Fruit fly (Drosophila melanogaster) whole organism, adult: ENCODE data around the gene CG17121.

Experiments used
- CG33017 ChIP-seq: fragments of 200-800 bp; sonication (Bioruptor generic); optimal IDR thresholded peaks from 2 replicates; lab custom pipeline; 2018; ENCODE audit warnings: missing biosample characterization, mild to moderate bottlenecking, missing genetic modification characterization, moderate library complexity
- CG5204 ChIP-seq: fragments of 200-800 bp; sonication (Bioruptor generic); optimal IDR thresholded peaks from 2 replicates; lab custom pipeline; 2016; ENCODE audit warnings: missing biosample characterization, missing genetic modification characterization
- CG7101 ChIP-seq: fragments of 200-800 bp; sonication (Bioruptor generic); optimal IDR thresholded peaks from 2 replicates; lab custom pipeline; 2018; ENCODE audit warnings: missing biosample characterization, mild to moderate bottlenecking, missing genetic modification characterization, moderate library complexity
- Clk ChIP-seq: fragments of 200-800 bp; sonication (Bioruptor generic); optimal IDR thresholded peaks from 2 replicates; lab custom pipeline; 2017; ENCODE audit warnings: missing biosample characterization, missing genetic modification characterization
- Mnt ChIP-seq: fragments of 200-800 bp; sonication (Bioruptor generic); optimal IDR thresholded peaks from 2 replicates; lab custom pipeline; 2016; ENCODE audit warnings: missing biosample characterization, mild to moderate bottlenecking, missing genetic modification characterization
- bab1 ChIP-seq: fragments of 200-800 bp; sonication (Bioruptor generic); optimal IDR thresholded peaks from 3 replicates; lab custom pipeline; 2019; ENCODE audit warnings: missing biosample characterization, mild to moderate bottlenecking, missing genetic modification characterization, moderate library complexity
- cic ChIP-seq: fragments of 200-800 bp; sonication (Bioruptor generic); optimal IDR thresholded peaks from 2 replicates; lab custom pipeline; 2017; ENCODE audit warnings: missing biosample characterization, mild to moderate bottlenecking, missing genetic modification characterization, moderate library complexity
- cnc ChIP-seq, 2 experiments: fragments of >200 bp; optimal IDR thresholded peaks; 2 replicates each; lab custom pipeline; 2017
- kay ChIP-seq: fragments of 200-800 bp; sonication (Bioruptor generic); peaks from one replicate; lab custom pipeline; 2016; ENCODE audit warnings: missing biosample characterization, missing genetic modification characterization, borderline replicate concordance
- pad ChIP-seq: fragments of 200-800 bp; sonication (Bioruptor generic); optimal IDR thresholded peaks from 3 replicates; lab custom pipeline; 2017; ENCODE audit warnings: missing biosample characterization, missing genetic modification characterization, mild to moderate bottlenecking, moderate library complexity, missing genetic modification reagents

DNA sequence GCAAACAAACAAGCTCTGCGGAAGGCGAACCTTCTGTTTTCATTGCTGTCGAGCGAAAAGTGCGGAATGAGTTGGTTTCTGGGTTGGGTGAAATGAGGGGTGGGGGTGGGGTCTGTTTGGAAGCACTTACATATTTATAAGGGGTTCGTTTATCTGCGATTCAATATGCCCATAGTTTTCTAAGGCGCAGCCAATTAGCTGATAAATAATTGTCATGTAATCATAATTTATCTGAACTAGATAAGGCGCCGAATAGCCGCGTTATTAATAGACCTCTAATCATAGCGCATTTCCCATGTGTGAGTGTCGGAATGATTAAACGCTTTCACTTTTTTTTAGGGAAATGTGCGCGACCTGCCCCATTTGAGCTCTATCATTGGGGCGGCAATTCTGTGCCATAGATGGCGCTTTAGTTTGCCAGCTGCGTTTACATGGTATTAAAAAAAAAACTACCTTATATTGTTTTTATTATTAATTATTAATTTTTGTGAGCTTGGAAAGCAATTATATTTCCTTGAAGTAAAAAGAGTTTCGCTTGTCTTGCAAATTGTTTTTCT, 49.3 kb downstream of the CG17121 start:
- TF ChIP-seq Mnt (GFP tag; lab: Kevin White, UChicago) (no peak), Clk (GFP tag; lab: Kevin White, UChicago) (no peak), kay (GFP tag; lab: Kevin White, UChicago) (no peak), CG33017 (no peak), bab1 (no peak), CG7101 (no peak), pad (no peak), cnc (optimal IDR thresholded peaks at IDR 0.05; lab: Kevin White, UChicago) (no peak), cic (GFP tag; lab: Kevin White, UChicago) (no peak), CG5204 (GFP tag; lab: Kevin White, UChicago) (no peak)
